Worm (Caenorhabditis elegans): ENCODE data around the gene C01G5.3.

DNA sequence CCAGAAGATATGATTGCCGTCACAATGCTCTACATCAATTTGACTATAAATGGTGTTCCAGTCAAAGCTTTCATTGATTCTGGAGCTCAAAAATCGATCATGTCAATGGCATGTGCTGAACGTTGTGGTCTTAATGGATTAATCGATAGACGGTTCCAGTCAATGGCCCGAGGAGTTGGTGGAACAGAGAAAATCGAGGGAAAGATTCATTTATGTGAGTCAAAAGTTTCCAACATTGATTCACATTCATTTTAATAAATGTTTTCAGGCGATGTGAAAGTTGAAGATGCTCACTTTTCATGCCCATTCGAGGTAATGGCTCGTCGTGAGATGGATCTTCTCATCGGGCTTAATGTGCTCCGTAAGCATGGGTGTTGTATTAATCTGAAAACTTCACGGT lies 12.2 kb upstream of the C01G5.3 start:
- TF ChIP-seq aly-2 (tag; optimal IDR thresholded peaks at IDR 0.05) (no peak), daf-12 (tag; optimal IDR thresholded peaks at IDR 0.05) (no peak), ceh-82 (tag; optimal IDR thresholded peaks at IDR 0.05) (no peak), ama-1 (optimal IDR thresholded peaks at IDR 0.05) (no peak)

Data from whole organism, L3 larva.